Fruit fly (Drosophila melanogaster): Measurements from ENCODE around the gene ppk21.
A peak's percentile ranks its signal among the peaks of the same experiment; 100 is the strongest.

DNA sequence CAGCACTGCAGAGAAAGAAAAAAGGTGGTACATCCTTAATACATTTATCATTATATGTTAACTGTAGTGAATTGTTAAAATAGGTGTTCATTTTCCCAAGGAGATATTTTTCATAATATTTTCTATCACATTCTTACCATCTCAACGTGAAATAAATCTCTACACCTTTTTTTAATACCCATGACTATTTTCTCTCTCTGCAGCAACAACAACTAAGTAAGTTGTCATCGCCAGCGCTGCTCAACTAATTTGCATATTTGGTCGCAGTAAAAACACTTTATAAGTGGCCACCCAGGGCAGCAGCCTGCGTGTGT, 25.9 kb downstream of the ppk21 start:
- TF ChIP-seq Eip93F (GFP tag; optimal IDR thresholded peaks at IDR 0.05) (no peak), OdsH (GFP tag; optimal IDR thresholded peaks at IDR 0.05) (peak; percentile 41), Met (GFP tag; optimal IDR thresholded peaks at IDR 0.05) (peak; percentile 49), CG6854 (GFP tag; optimal IDR thresholded peaks at IDR 0.05) (no peak), eg (GFP tag; IDR thresholded peaks at IDR 0.05) (peak; percentile 44; the same call in 1 of the 3 replicates), CG34406 (GFP tag; optimal IDR thresholded peaks at IDR 0.05) (peak; percentile 6), Eip78C (GFP tag) (peak; percentile 90), CG8632 (GFP tag; optimal IDR thresholded peaks at IDR 0.05) (peak; percentile 31)

Measured in whole organism, prepupa.